Worm (Caenorhabditis elegans): Measurements from ENCODE around the gene C27F2.10.

The C27F2.10 gene

DNA sequence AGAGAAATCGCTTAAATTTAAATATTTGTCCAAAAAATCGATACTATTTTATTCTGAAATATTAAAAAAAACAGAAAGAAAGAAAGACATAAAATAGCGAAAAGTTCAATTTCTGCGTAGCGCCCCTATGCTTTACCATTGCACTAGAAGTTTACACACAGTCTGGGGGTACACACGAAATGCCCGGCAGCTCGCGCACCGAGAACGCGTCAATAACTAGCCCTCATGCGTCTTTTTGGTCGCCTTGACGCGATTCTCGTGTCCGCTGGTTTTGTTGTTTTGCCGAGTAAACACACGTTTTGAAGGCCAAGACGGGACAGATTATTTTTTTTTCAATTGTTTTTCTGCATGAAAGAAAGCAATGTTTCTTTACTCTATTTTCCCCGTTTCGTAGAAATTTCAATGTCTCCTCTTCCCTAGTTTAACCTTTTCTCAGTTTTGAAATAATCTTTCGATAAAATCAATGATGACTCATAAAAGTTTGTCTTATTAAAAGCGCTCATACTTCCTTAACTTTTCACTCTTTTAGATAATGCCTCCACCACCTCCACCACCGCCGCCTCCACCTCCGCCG lies 31.5 kb upstream of the C27F2.10 start, which contains the start of gene wip-1 (continued):
- TF ChIP-seq lsl-1 (GFP tag; optimal IDR thresholded peaks at IDR 0.05) (peak; percentile 93), ccch-3 (GFP tag; optimal IDR thresholded peaks at IDR 0.05) (no peak), C06A6.2 (GFP tag; conservative IDR thresholded peaks at IDR 0.05) (peak; percentile 93), snpc-1.3 (tag; optimal IDR thresholded peaks at IDR 0.05; ENCODE audit: insufficient read depth) (peak; percentile 96), sea-2 (GFP tag; IDR thresholded peaks at IDR 0.05) (peak; percentile 87), aptf-3 (GFP tag; IDR thresholded peaks at IDR 0.05) (0 out of 2 replicates have a peak, but pooled peaks have one; percentile 24), ztf-3 (GFP tag; optimal IDR thresholded peaks at IDR 0.05) (peak; percentile 73), ztf-26 (tag; optimal IDR thresholded peaks at IDR 0.05) (peak; percentile 97), ztf-25 (GFP tag; IDR thresholded peaks at IDR 0.05) (peak; percentile 47; the same call in 1 of the 2 replicates), hrde-1 (tag; optimal IDR thresholded peaks at IDR 0.05; ENCODE audit: borderline replicate concordance) (peak; percentile 82), sdz-38 (tag; optimal IDR thresholded peaks at IDR 0.05) (no peak), lin-26 (GFP tag; IDR thresholded peaks at IDR 0.05) (peak; percentile 89), cebp-2 (GFP tag; IDR thresholded peaks at IDR 0.05) (peak; percentile 81; the same call in 1 of the 2 replicates), B0019.2 (GFP tag; conservative IDR thresholded peaks at IDR 0.05) (peak; percentile 91), akir-1 (GFP tag; optimal IDR thresholded peaks at IDR 0.05) (peak; percentile 59), Y53G8AR.9 (GFP tag; conservative IDR thresholded peaks at IDR 0.05) (peak; percentile 98), D2030.7 (GFP tag; IDR thresholded peaks at IDR 0.05) (peak; percentile 96), Y56A3A.18 (GFP tag; IDR thresholded peaks at IDR 0.05) (peak; percentile 95), ceh-100 (GFP tag; IDR thresholded peaks at IDR 0.05) (peak; percentile 89), ztf-22 (GFP tag; optimal IDR thresholded peaks at IDR 0.05) (peak; percentile 91), madf-6 (GFP tag; IDR thresholded peaks at IDR 0.05) (peak; percentile 97), ztf-6 (GFP tag; IDR thresholded peaks at IDR 0.05) (0 out of 2 replicates have a peak, but pooled peaks have one; percentile 73), tlf-1 (GFP tag; optimal IDR thresholded peaks at IDR 0.05) (peak; percentile 99), T26A5.8 (tag; optimal IDR thresholded peaks at IDR 0.05) (no peak), nhr-90 (tag; optimal IDR thresholded peaks at IDR 0.05) (peak; percentile 92), Y53F4B.3 (GFP tag; IDR thresholded peaks at IDR 0.05) (peak; percentile 88), lag-1 (GFP tag; IDR thresholded peaks at IDR 0.05) (no peak), nhr-120 (GFP tag; IDR thresholded peaks at IDR 0.05) (no peak), ceh-91 (GFP tag; IDR thresholded peaks at IDR 0.05) (peak; percentile 93), F49E8.2 (tag; optimal IDR thresholded peaks at IDR 0.05; ENCODE audit: insufficient read depth) (peak; percentile 95), hlh-12 (tag; optimal IDR thresholded peaks at IDR 0.05) (no peak), mes-4 (tag; optimal IDR thresholded peaks at IDR 0.05) (no peak), Y67H2A.10 (GFP tag; conservative IDR thresholded peaks at IDR 0.05) (peak; percentile 89), let-607 (tag; optimal IDR thresholded peaks at IDR 0.05) (peak; percentile 85 to 94), B0336.3 (GFP tag; IDR thresholded peaks at IDR 0.05) (peak; percentile 99), hmg-20 (GFP tag; IDR thresholded peaks at IDR 0.05) (peak; percentile 88), cebp-1 (GFP tag; IDR thresholded peaks at IDR 0.05) (peak; percentile 90), cebp-1 (tag; optimal IDR thresholded peaks at IDR 0.05) (peak; percentile 97), snpc-4 (GFP tag; optimal IDR thresholded peaks at IDR 0.05) (peak; percentile 80), snpc-4 (tag; optimal IDR thresholded peaks at IDR 0.05) (peak; percentile 86 to 93 (median 90)), hlh-26 (GFP tag; conservative IDR thresholded peaks at IDR 0.05) (no peak), ZK185.1 (tag; optimal IDR thresholded peaks at IDR 0.05; ENCODE audit: poor library complexity, severe bottlenecking) (peak; percentile 96), xnd-1 (tag; optimal IDR thresholded peaks at IDR 0.05) (peak; percentile 86), B0261.1 (tag; optimal IDR thresholded peaks at IDR 0.05) (peak; percentile 34), atf-7 (tag; optimal IDR thresholded peaks at IDR 0.05) (peak; percentile 92), ekl-4 (GFP tag; IDR thresholded peaks at IDR 0.05) (peak; percentile 98), madf-8 (GFP tag; conservative IDR thresholded peaks at IDR 0.05) (peak; percentile 89)
